Fruit fly (Drosophila melanogaster) S2 (cell line): ENCODE measurements around the gene CG2321.

ENCODE experiments used
- CG8478 ChIP-seq: fragments of >200 bp; optimal IDR thresholded peaks from 2 replicates; lab custom pipeline; 2018
- CTCF ChIP-seq, 2 experiments: fragments of >200 bp; optimal IDR thresholded peaks; 2 replicates each; lab custom pipeline; 2018

The CG2321 gene

dm6 chr3R:29457779-29458382, 31.2 kb downstream of the CG2321 start:
- no peak for TF ChIP-seq CG8478
- no peak for TF ChIP-seq CTCF (optimal IDR thresholded peaks at IDR 0.05; lab: Kevin White, UChicago)

dm6 chr3R:29457215-29457614, 31.9 kb downstream of the CG2321 start:
- no peak for TF ChIP-seq CTCF (optimal IDR thresholded peaks at IDR 0.05; lab: Kevin White, UChicago)
- TF ChIP-seq CG8478: no peak

dm6 chr3R:29450333-29450732, 38.7 kb downstream of the CG2321 start:
- TF ChIP-seq CG8478 (no peak), CTCF (optimal IDR thresholded peaks at IDR 0.05; lab: Kevin White, UChicago) (no peak)
